Fruit fly (Drosophila melanogaster) whole organism, embryonic: ENCODE data around the gene Argk1.

ENCODE experiments used
- CG12155 ChIP-seq: fragments of 200-800 bp; sonication (Bioruptor generic); optimal IDR thresholded peaks from 3 replicates; lab custom pipeline; 2016; ENCODE audit warnings: missing biosample characterization, missing genetic modification characterization
- Hr39 ChIP-seq: fragments of >200 bp; optimal IDR thresholded peaks from 2 replicates; lab custom pipeline; 2017
- ken ChIP-seq: fragments of 200-800 bp; sonication (Bioruptor generic); IDR thresholded peaks from 3 replicates; pipeline ENCODE4 v1.3.6; 2022; ENCODE audit warnings: missing biosample characterization, missing genetic modification characterization
- pan ChIP-seq, 4 experiments: fragments of >200 bp in 3 of 4; fragments of 200-800 bp in 1 of 4; sonication (Bioruptor generic) in 1 of 4; optimal IDR thresholded peaks in 3 of 4; IDR thresholded peaks in 1 of 4; 2 replicates each; pipeline versions ENCODE4 v1.3.6 to Lab custom; 2017 to 2022; ENCODE audit warnings: missing biosample characterization in 2 of 4, missing genetic modification characterization in 2 of 4, mixed read lengths in 1 of 4
- sc ChIP-seq, 3 experiments: fragments of >200 bp in 2 of 3; fragments of 200-800 bp in 1 of 3; sonication (Bioruptor generic) in 1 of 3; optimal IDR thresholded peaks; 2 replicates in 2 of 3; 3 replicates in 1 of 3; lab custom pipeline; 2017; ENCODE audit warnings: mild to moderate bottlenecking in 1 of 3, missing biosample characterization in 1 of 3, missing genetic modification characterization in 1 of 3, missing genetic modification reagents in 1 of 3
- sens-2 ChIP-seq: fragments of 200-800 bp; sonication (Bioruptor generic); IDR thresholded peaks from 2 replicates; pipeline ENCODE4 v1.3.6; 2022; ENCODE audit warnings: missing biosample characterization, missing genetic modification characterization

- TF ChIP-seq CG12155 (no peak), pan (optimal IDR thresholded peaks at IDR 0.05; lab: Kevin White, UChicago) (no peak), pan (GFP tag; optimal IDR thresholded peaks at IDR 0.05 in 1 of 2, IDR thresholded peaks at IDR 0.05 in 1 of 2) (no peak), sc (optimal IDR thresholded peaks at IDR 0.05; lab: Kevin White, UChicago) (no peak), sc (GFP tag; optimal IDR thresholded peaks at IDR 0.05; lab: Kevin White, UChicago) (no peak), Hr39 (lab: Kevin White, UChicago) (no peak), sens-2 (GFP tag; lab: Robert Waterston, UW) (no peak), ken (GFP tag; lab: Robert Waterston, UW) (no peak)
Observed at dm6 chr3L:9020436-9021370, 45.1 kb downstream of the Argk1 start.
